Worm (Caenorhabditis elegans): ENCODE data around the gene best-14.

DNA sequence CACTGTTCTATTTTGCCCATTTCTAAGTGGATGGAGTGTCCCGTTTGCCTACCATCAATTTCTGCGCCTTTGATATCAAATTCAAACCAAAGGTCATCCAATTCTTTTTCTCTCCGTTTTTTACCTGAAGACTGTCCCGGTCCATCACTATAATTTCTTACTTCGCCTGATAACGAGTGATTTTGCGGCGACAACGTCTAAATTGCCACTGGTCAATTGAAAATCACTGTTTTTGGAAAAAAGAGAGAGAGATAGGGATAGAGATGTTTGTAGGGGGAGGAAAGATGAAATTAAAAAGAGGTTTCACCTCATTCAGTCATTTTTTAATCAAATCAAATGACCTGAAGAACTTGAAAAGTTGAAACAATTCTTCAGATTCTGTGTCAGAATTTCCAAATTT is 13.7 kb downstream of the best-14 start:
- TF ChIP-seq aly-1 (tag; optimal IDR thresholded peaks at IDR 0.05) (no peak), ama-1 (optimal IDR thresholded peaks at IDR 0.05) (no peak), tbx-37 (GFP tag; conservative IDR thresholded peaks at IDR 0.05) (no peak), F13C5.2 (tag; optimal IDR thresholded peaks at IDR 0.05) (no peak), sea-1 (GFP tag; conservative IDR thresholded peaks at IDR 0.05) (no peak), hnd-1 (tag; optimal IDR thresholded peaks at IDR 0.05) (no peak), hmbx-1 (tag; optimal IDR thresholded peaks at IDR 0.05) (no peak)

All from whole organism, early embryonic.